Fruit fly (Drosophila melanogaster) whole organism, wandering third instar larva: Measurements from ENCODE around the gene Usp32.

Experiments
- Abd-B ChIP-seq: fragments of >200 bp; optimal IDR thresholded peaks from 2 replicates; lab custom pipeline; 2017; ENCODE audit warnings: missing biosample characterization, missing genetic modification characterization
- CG32264 ChIP-seq: fragments of 200-800 bp; sonication (Bioruptor generic); optimal IDR thresholded peaks from 2 replicates; lab custom pipeline; 2016; ENCODE audit warnings: missing biosample characterization, missing genetic modification characterization
- Dfd ChIP-seq: fragments of >200 bp; optimal IDR thresholded peaks from 2 replicates; lab custom pipeline; 2017; ENCODE audit warnings: missing biosample characterization, missing genetic modification characterization
- Dif ChIP-seq: fragments of 200-275, 200-300 bp; sonication (Bioruptor generic); optimal IDR thresholded peaks from 2 replicates; lab custom pipeline; 2018; ENCODE audit warnings: missing biosample characterization, missing genetic modification characterization; ENCODE audit not compliant: partially characterized antibody
- GATAd ChIP-seq: sonication (Bioruptor generic); optimal IDR thresholded peaks from 2 replicates; lab custom pipeline; 2016; ENCODE audit warnings: missing biosample characterization, missing genetic modification characterization
- Mio ChIP-seq: sonication (Bioruptor generic); optimal IDR thresholded peaks from 2 replicates; lab custom pipeline; 2016; ENCODE audit warnings: missing biosample characterization, missing genetic modification characterization
- Myc ChIP-seq: fragments of >200 bp; optimal IDR thresholded peaks from 2 replicates; lab custom pipeline; 2017
- N ChIP-seq: fragments of >200 bp; optimal IDR thresholded peaks from 2 replicates; lab custom pipeline; 2018; ENCODE audit warnings: missing biosample characterization, missing external identifiers, missing genetic modification characterization
- h ChIP-seq: fragments of 200-800 bp; sonication (Bioruptor generic); optimal IDR thresholded peaks from 3 replicates; lab custom pipeline; 2016; ENCODE audit warnings: missing biosample characterization, mild to moderate bottlenecking, missing genetic modification characterization
- pan ChIP-seq: fragments of >200 bp; optimal IDR thresholded peaks from 2 replicates; lab custom pipeline; 2017
- psq ChIP-seq: fragments of 200-800 bp; sonication (Bioruptor generic); optimal IDR thresholded peaks from 3 replicates; lab custom pipeline; 2017; ENCODE audit warnings: missing biosample characterization, mild to moderate bottlenecking, missing genetic modification characterization, moderate library complexity
- rgr ChIP-seq: fragments of 200-800 bp; sonication (Bioruptor generic); optimal IDR thresholded peaks from 3 replicates; lab custom pipeline; 2016; ENCODE audit warnings: missing biosample characterization, mild to moderate bottlenecking, missing genetic modification characterization
- usp ChIP-seq: fragments of >200 bp; optimal IDR thresholded peaks from 2 replicates; lab custom pipeline; 2017; ENCODE audit warnings: missing biosample characterization, missing genetic modification characterization

DNA sequence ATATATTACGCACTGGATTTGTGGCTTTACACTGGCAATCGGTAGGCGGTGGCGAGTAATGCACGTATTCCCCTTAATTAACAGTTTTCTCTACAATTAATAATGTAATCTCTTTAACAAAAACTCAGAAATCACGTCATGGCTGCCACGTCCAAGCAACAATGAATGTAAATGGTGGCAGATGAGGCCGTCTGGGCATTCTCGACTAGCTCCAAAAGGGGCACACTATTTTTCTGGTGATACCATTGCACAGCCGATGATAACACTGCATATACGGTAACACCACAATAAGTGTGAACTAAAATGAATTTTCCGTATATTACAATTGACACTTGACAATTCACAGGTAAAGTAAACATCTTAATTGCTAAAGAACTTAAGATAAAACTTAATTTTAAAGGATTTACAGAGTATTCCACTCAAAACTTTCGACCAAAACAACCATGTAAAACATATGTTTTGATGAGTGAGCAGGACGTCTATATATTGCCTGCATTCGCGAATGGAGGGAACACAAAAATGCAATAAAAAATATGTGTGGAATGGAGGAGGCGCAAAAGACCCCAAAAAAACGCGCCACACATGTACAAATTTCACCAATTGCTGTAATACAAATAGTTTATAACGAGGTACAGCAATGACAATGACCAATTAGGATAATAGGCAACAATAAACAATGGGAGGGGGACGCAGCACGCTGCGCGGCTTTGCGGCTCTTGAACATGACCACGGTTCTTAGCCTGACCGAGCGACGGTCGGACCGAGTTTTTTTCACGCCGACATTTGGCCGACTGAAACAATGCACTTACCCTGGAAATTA is 38.5 kb downstream of the Usp32 start:
- TF ChIP-seq psq (GFP tag; lab: Kevin White, UChicago) (peak; percentile 96), h (no peak), Myc (lab: Kevin White, UChicago) (no peak), Dfd (GFP tag; lab: Kevin White, UChicago) (no peak), Abd-B (GFP tag; lab: Kevin White, UChicago) (no peak), pan (lab: Kevin White, UChicago) (no peak), usp (GFP tag; lab: Kevin White, UChicago) (no peak), rgr (GFP tag; lab: Kevin White, UChicago) (peak; percentile 46), Dif (no peak), GATAd (GFP tag; lab: Kevin White, UChicago) (no peak), CG32264 (GFP tag; lab: Kevin White, UChicago) (no peak), Mio (GFP tag; lab: Kevin White, UChicago) (no peak), N (GFP tag; lab: Kevin White, UChicago) (no peak)
